Worm (Caenorhabditis elegans) whole organism, young adult: Measurements from ENCODE around the gene srh-240.

Experiments
- B0261.1 ChIP-seq: sonication (generic microtip); optimal IDR thresholded peaks from 2 replicates; lab custom pipeline; 2016; ENCODE audit warnings: mild to moderate bottlenecking, missing genetic modification characterization, moderate library complexity, missing compliant biosample characterization
- F39B2.1 ChIP-seq: fragments of 200-800 bp; sonication (Bioruptor generic); IDR thresholded peaks from 2 replicates; pipeline ENCODE4 v1.3.6; 2022; ENCODE audit warnings: missing genetic modification reagents, missing genetic modification characterization, missing compliant biosample characterization
- ZK185.1 ChIP-seq: sonication (generic microtip); optimal IDR thresholded peaks from 2 replicates; lab custom pipeline; 2016; ENCODE audit warnings: mild to moderate bottlenecking, missing genetic modification characterization, missing compliant biosample characterization; ENCODE audit not compliant: poor library complexity, severe bottlenecking
- attf-3 ChIP-seq: fragments of 200-800 bp; sonication (Bioruptor generic); conservative IDR thresholded peaks from 2 replicates; pipeline ENCODE4 v1.3.6; 2022; ENCODE audit warnings: missing genetic modification reagents, missing genetic modification characterization, missing compliant biosample characterization
- ceh-91 ChIP-seq: fragments of 200-800 bp; sonication (Bioruptor generic); IDR thresholded peaks from 2 replicates; pipeline ENCODE4 v1.3.6; 2022; ENCODE audit warnings: missing genetic modification reagents, missing genetic modification characterization, missing compliant biosample characterization
- efl-1 ChIP-seq: fragments of 150-350 bp; optimal IDR thresholded peaks from 2 replicates; lab custom pipeline; 2014; ENCODE audit warnings: missing biosample characterization, missing genetic modification reagents, missing genetic modification characterization
- gei-17 ChIP-seq: fragments of 200-800 bp; sonication (Bioruptor generic); optimal IDR thresholded peaks from 2 replicates; lab custom pipeline; 2018; ENCODE audit warnings: mild to moderate bottlenecking, missing genetic modification characterization, missing compliant biosample characterization
- hsf-1 ChIP-seq: fragments of 200-800 bp; sonication (Bioruptor generic); IDR thresholded peaks from 2 replicates; pipeline ENCODE4 v1.3.6; 2022; ENCODE audit warnings: missing genetic modification reagents, missing genetic modification characterization, missing compliant biosample characterization
- tlf-1 ChIP-seq: fragments of 200-800 bp; sonication (Bioruptor generic); optimal IDR thresholded peaks from 2 replicates; lab custom pipeline; 2018; ENCODE audit warnings: mild to moderate bottlenecking, missing genetic modification characterization, missing compliant biosample characterization
- xnd-1 ChIP-seq: sonication (generic microtip); optimal IDR thresholded peaks from 2 replicates; lab custom pipeline; 2016; ENCODE audit warnings: missing genotype, missing genetic modification reagents, missing genetic modification characterization, missing compliant biosample characterization
- zim-3 ChIP-seq: sonication (generic microtip); optimal IDR thresholded peaks from 2 replicates; lab custom pipeline; 2017; ENCODE audit warnings: mild to moderate bottlenecking, missing genetic modification characterization, moderate library complexity, missing compliant biosample characterization
- ztf-22 ChIP-seq: fragments of 200-800 bp; sonication (Bioruptor generic); optimal IDR thresholded peaks from 2 replicates; lab custom pipeline; 2018; ENCODE audit warnings: mild to moderate bottlenecking, missing genetic modification characterization, moderate library complexity, missing compliant biosample characterization
- ztf-25 ChIP-seq: fragments of 200-800 bp; sonication (Bioruptor generic); IDR thresholded peaks from 2 replicates; pipeline ENCODE4 v1.3.6; 2022; ENCODE audit warnings: missing genetic modification reagents, missing genetic modification characterization, missing compliant biosample characterization

The srh-240 gene

DNA sequence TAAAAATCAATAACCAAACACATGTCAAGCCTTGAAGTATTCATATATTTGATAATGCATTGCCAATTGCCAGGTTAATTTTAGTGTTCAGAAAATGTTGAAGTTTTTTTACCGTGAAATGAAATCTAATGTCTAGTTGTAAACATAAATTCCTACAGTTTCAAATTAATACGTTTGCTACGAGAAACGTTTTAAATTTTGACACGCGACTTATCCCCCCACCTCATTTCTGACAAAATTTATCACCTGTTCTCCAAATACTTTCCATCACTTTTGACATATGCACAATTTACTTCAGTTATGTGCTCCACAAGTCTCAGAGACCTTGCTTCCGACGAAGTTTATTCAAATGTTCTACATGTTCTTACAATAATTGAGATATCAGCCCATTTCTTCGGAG, 48.9 kb downstream of the srh-240 start, which contains the start of gene srh-146:
srh-146 (plus strand) TSS at position 301 of the 400 bp plus-strand sequence.
- TF ChIP-seq ztf-25 (GFP tag; lab: Robert Waterston, UW) = no peak
- TF ChIP-seq ztf-22 (GFP tag; lab: Kevin White, UChicago) = no peak
- no peak for TF ChIP-seq efl-1 (GFP tag; lab: Kevin White, UChicago)
- TF ChIP-seq ceh-91 (GFP tag; lab: Robert Waterston, UW) = no peak
- no peak for TF ChIP-seq zim-3 (tag; lab: Kevin White, UChicago)
- no peak for TF ChIP-seq ZK185.1
- no peak for TF ChIP-seq xnd-1 (tag; lab: Kevin White, UChicago)
- no peak for TF ChIP-seq attf-3 (GFP tag; lab: Robert Waterston, UW)
- TF ChIP-seq tlf-1 (GFP tag; lab: Kevin White, UChicago) = no peak
- no peak for TF ChIP-seq B0261.1 (tag; lab: Kevin White, UChicago)
- TF ChIP-seq gei-17 (GFP tag; lab: Kevin White, UChicago) = no peak
- no peak for TF ChIP-seq hsf-1 (GFP tag; lab: Robert Waterston, UW)
- TF ChIP-seq F39B2.1 = no peak
